Worm (Caenorhabditis elegans) whole organism, young adult: Measurements from ENCODE around the gene fask-1.

Experiments used
- B0336.3 ChIP-seq: fragments of 200-800 bp; sonication (Bioruptor generic); IDR thresholded peaks from 2 replicates; pipeline ENCODE4 v1.3.6; 2022; ENCODE audit warnings: missing genetic modification characterization, missing compliant biosample characterization
- C17E4.6 ChIP-seq: fragments of 200-800 bp; sonication (Bioruptor generic); IDR thresholded peaks from 2 replicates; pipeline ENCODE4 v1.3.6; 2022; ENCODE audit warnings: missing genetic modification reagents, missing genetic modification characterization, missing compliant biosample characterization
- D2030.7 ChIP-seq: fragments of 200-800 bp; sonication (Bioruptor generic); IDR thresholded peaks from 2 replicates; pipeline ENCODE4 v1.3.6; 2022; ENCODE audit warnings: missing genetic modification reagents, missing genetic modification characterization, missing compliant biosample characterization
- F33H1.4 ChIP-seq: fragments of 200-800 bp; sonication (Bioruptor generic); IDR thresholded peaks from 2 replicates; pipeline ENCODE4 v1.3.6; 2022; ENCODE audit warnings: missing genetic modification reagents, missing genetic modification characterization, missing compliant biosample characterization
- F55B11.4 ChIP-seq: sonication (generic microtip); optimal IDR thresholded peaks from 2 replicates; lab custom pipeline; 2016; ENCODE audit warnings: missing compliant biosample characterization, missing genetic modification characterization, borderline replicate concordance; ENCODE audit not compliant: insufficient read depth
- Y53G8AR.9 ChIP-seq: fragments of 200-800 bp; sonication (Bioruptor generic); conservative IDR thresholded peaks from 2 replicates; pipeline ENCODE4 v1.3.6; 2022; ENCODE audit warnings: missing genetic modification reagents, missing genetic modification characterization, missing compliant biosample characterization
- Y56A3A.18 ChIP-seq: fragments of 200-800 bp; sonication (Bioruptor generic); IDR thresholded peaks from 2 replicates; pipeline ENCODE4 v1.3.6; 2022; ENCODE audit warnings: missing genetic modification reagents, missing genetic modification characterization, missing compliant biosample characterization
- Y79H2A.3 ChIP-seq: fragments of 200-800 bp; sonication (Bioruptor generic); conservative IDR thresholded peaks from 2 replicates; pipeline ENCODE4 v1.3.6; 2022; ENCODE audit warnings: missing genetic modification reagents, missing genetic modification characterization, missing compliant biosample characterization
- Y95B8A.8 ChIP-seq: fragments of 200-800 bp; sonication (Bioruptor generic); IDR thresholded peaks from 2 replicates; pipeline ENCODE4 v1.3.6; 2022; ENCODE audit warnings: missing genetic modification reagents, missing genetic modification characterization, missing compliant biosample characterization
- akir-1 ChIP-seq: fragments of 200-800 bp; sonication (Bioruptor generic); optimal IDR thresholded peaks from 2 replicates; lab custom pipeline; 2018; ENCODE audit warnings: mild to moderate bottlenecking, missing genetic modification characterization, moderate library complexity, missing compliant biosample characterization
- attf-3 ChIP-seq: fragments of 200-800 bp; sonication (Bioruptor generic); conservative IDR thresholded peaks from 2 replicates; pipeline ENCODE4 v1.3.6; 2022; ENCODE audit warnings: missing genetic modification reagents, missing genetic modification characterization, missing compliant biosample characterization
- attf-5 ChIP-seq: fragments of 200-800 bp; sonication (Bioruptor generic); optimal IDR thresholded peaks from 2 replicates; lab custom pipeline; 2018; ENCODE audit warnings: mild to moderate bottlenecking, missing genetic modification characterization, missing compliant biosample characterization
- attf-6 ChIP-seq: fragments of 200-800 bp; sonication (Bioruptor generic); IDR thresholded peaks from 2 replicates; pipeline ENCODE4 v1.3.6; 2022; ENCODE audit warnings: missing genetic modification reagents, missing genetic modification characterization, missing compliant biosample characterization
- cebp-1 ChIP-seq, 2 experiments: fragments of 200-800 bp in 1 of 2; sonication (Bioruptor generic) in 1 of 2; sonication (generic microtip) in 1 of 2; IDR thresholded peaks in 1 of 2; optimal IDR thresholded peaks in 1 of 2; 2 replicates each; pipeline versions ENCODE4 v1.3.6 to Lab custom; 2017 to 2022; ENCODE audit warnings: missing compliant biosample characterization in 2 of 2, missing genetic modification characterization in 2 of 2, mild to moderate bottlenecking in 1 of 2, missing genetic modification reagents in 1 of 2, moderate library complexity in 1 of 2
- ceh-100 ChIP-seq: fragments of 200-800 bp; sonication (Bioruptor generic); IDR thresholded peaks from 2 replicates; pipeline ENCODE4 v1.3.6; 2022; ENCODE audit warnings: missing genetic modification reagents, missing genetic modification characterization, missing compliant biosample characterization
- ceh-40 ChIP-seq: fragments of 200-800 bp; sonication (Bioruptor generic); IDR thresholded peaks from 2 replicates; pipeline ENCODE4 v1.3.6; 2022; ENCODE audit warnings: missing genetic modification characterization, missing compliant biosample characterization
- ceh-58 ChIP-seq: fragments of 200-800 bp; sonication (Bioruptor generic); IDR thresholded peaks from 2 replicates; pipeline ENCODE4 v1.3.6; 2022; ENCODE audit warnings: missing genetic modification characterization, missing compliant biosample characterization
- dox-1 ChIP-seq: fragments of 200-800 bp; sonication (Bioruptor generic); IDR thresholded peaks from 2 replicates; pipeline ENCODE4 v1.3.6; 2022; ENCODE audit warnings: missing genetic modification reagents, missing genetic modification characterization, missing compliant biosample characterization
- dpl-1 ChIP-seq: fragments of 150-350 bp; optimal IDR thresholded peaks from 2 replicates; lab custom pipeline; 2014; ENCODE audit warnings: missing biosample characterization, missing genetic modification reagents, missing genetic modification characterization
- efl-1 ChIP-seq: fragments of 150-350 bp; optimal IDR thresholded peaks from 2 replicates; lab custom pipeline; 2014; ENCODE audit warnings: missing biosample characterization, missing genetic modification reagents, missing genetic modification characterization
- ekl-4 ChIP-seq: fragments of 200-800 bp; sonication (Bioruptor generic); IDR thresholded peaks from 2 replicates; pipeline ENCODE4 v1.3.6; 2022; ENCODE audit warnings: missing genetic modification reagents, missing genetic modification characterization, missing compliant biosample characterization
- fkh-3 ChIP-seq: sonication (generic microtip); optimal IDR thresholded peaks from 2 replicates; lab custom pipeline; 2016; ENCODE audit warnings: mild to moderate bottlenecking, missing genetic modification characterization, missing compliant biosample characterization
- gei-17 ChIP-seq: fragments of 200-800 bp; sonication (Bioruptor generic); optimal IDR thresholded peaks from 2 replicates; lab custom pipeline; 2018; ENCODE audit warnings: mild to moderate bottlenecking, missing genetic modification characterization, missing compliant biosample characterization
- him-1 ChIP-seq: sonication (generic microtip); optimal IDR thresholded peaks from 2 replicates; lab custom pipeline; 2016; ENCODE audit warnings: missing genotype, missing genetic modification reagents, missing genetic modification characterization, missing compliant biosample characterization
- hlh-12 ChIP-seq: sonication (generic microtip); optimal IDR thresholded peaks from 2 replicates; lab custom pipeline; 2016; ENCODE audit warnings: missing genetic modification characterization, missing compliant biosample characterization
- hmg-1.2 ChIP-seq: fragments of 200-800 bp; sonication (Bioruptor generic); IDR thresholded peaks from 2 replicates; pipeline ENCODE4 v1.3.6; 2022; ENCODE audit warnings: missing genetic modification reagents, missing genetic modification characterization, missing compliant biosample characterization
- hsf-1 ChIP-seq: fragments of 200-800 bp; sonication (Bioruptor generic); IDR thresholded peaks from 2 replicates; pipeline ENCODE4 v1.3.6; 2022; ENCODE audit warnings: missing genetic modification reagents, missing genetic modification characterization, missing compliant biosample characterization
- let-526 ChIP-seq: fragments of 200-800 bp; sonication (Bioruptor generic); IDR thresholded peaks from 2 replicates; pipeline ENCODE4 v1.3.6; 2022; ENCODE audit warnings: missing genetic modification reagents, missing genetic modification characterization, missing compliant biosample characterization
- lin-26 ChIP-seq: fragments of 200-800 bp; sonication (Bioruptor generic); IDR thresholded peaks from 2 replicates; pipeline ENCODE4 v1.3.6; 2022; ENCODE audit warnings: missing genetic modification reagents, missing genetic modification characterization, missing compliant biosample characterization
- lir-1 ChIP-seq: fragments of 200-800 bp; sonication (Bioruptor generic); conservative IDR thresholded peaks from 2 replicates; pipeline ENCODE4 v1.3.6; 2022; ENCODE audit warnings: missing genetic modification reagents, missing genetic modification characterization, missing compliant biosample characterization
- lsy-27 ChIP-seq: sonication (generic microtip); optimal IDR thresholded peaks from 2 replicates; lab custom pipeline; 2017; ENCODE audit warnings: missing genetic modification characterization, mild to moderate bottlenecking, missing compliant biosample characterization, antibody characterized with exemption, missing genotype, borderline replicate concordance; ENCODE audit not compliant: insufficient read depth
- madf-10 ChIP-seq: sonication (generic microtip); optimal IDR thresholded peaks from 2 replicates; lab custom pipeline; 2016; ENCODE audit warnings: mild to moderate bottlenecking, missing genetic modification characterization, missing compliant biosample characterization
- madf-3 ChIP-seq: fragments of 200-800 bp; sonication (Bioruptor generic); IDR thresholded peaks from 2 replicates; pipeline ENCODE4 v1.3.6; 2022; ENCODE audit warnings: missing genetic modification reagents, missing genetic modification characterization, missing compliant biosample characterization
- madf-6 ChIP-seq: fragments of 200-800 bp; sonication (Bioruptor generic); IDR thresholded peaks from 2 replicates; pipeline ENCODE4 v1.3.6; 2022; ENCODE audit warnings: missing genetic modification reagents, missing genetic modification characterization, missing compliant biosample characterization
- nfya-1 ChIP-seq: sonication (generic microtip); optimal IDR thresholded peaks from 2 replicates; lab custom pipeline; 2017; ENCODE audit warnings: antibody characterized with exemption, missing compliant biosample characterization, missing genetic modification characterization, borderline replicate concordance; ENCODE audit not compliant: insufficient read depth
- rpc-1 ChIP-seq, 2 experiments: fragments of 150-350 bp in 1 of 2; sonication (generic microtip) in 1 of 2; optimal IDR thresholded peaks; 2 replicates each; lab custom pipeline; 2014 to 2018; ENCODE audit warnings: missing biosample characterization in 1 of 2, missing genetic modification characterization in 1 of 2, missing genetic modification reagents in 1 of 2, missing genotype in 1 of 2
- snpc-1.1 ChIP-seq: sonication (generic microtip); optimal IDR thresholded peaks from 2 replicates; lab custom pipeline; 2017; ENCODE audit warnings: missing genetic modification characterization, mild to moderate bottlenecking, missing compliant biosample characterization, antibody characterized with exemption, moderate library complexity, missing genotype, missing genetic modification reagents; ENCODE audit not compliant: insufficient read depth
- sptf-2 ChIP-seq: fragments of 200-800 bp; sonication (Bioruptor generic); optimal IDR thresholded peaks from 2 replicates; lab custom pipeline; 2018; ENCODE audit warnings: mild to moderate bottlenecking, missing genetic modification characterization, missing compliant biosample characterization
- tbp1 ChIP-seq: fragments of 200-800 bp; sonication (Bioruptor generic); optimal IDR thresholded peaks from 2 replicates; lab custom pipeline; 2018; ENCODE audit warnings: mild to moderate bottlenecking, missing genetic modification characterization, missing compliant biosample characterization
- xnd-1 ChIP-seq: sonication (generic microtip); optimal IDR thresholded peaks from 2 replicates; lab custom pipeline; 2016; ENCODE audit warnings: missing genotype, missing genetic modification reagents, missing genetic modification characterization, missing compliant biosample characterization
- zfh-2 ChIP-seq: fragments of 200-800 bp; sonication (Bioruptor generic); conservative IDR thresholded peaks from 2 replicates; pipeline ENCODE4 v1.3.6; 2022; ENCODE audit warnings: missing genetic modification reagents, missing genetic modification characterization, missing compliant biosample characterization
- ztf-22 ChIP-seq: fragments of 200-800 bp; sonication (Bioruptor generic); optimal IDR thresholded peaks from 2 replicates; lab custom pipeline; 2018; ENCODE audit warnings: mild to moderate bottlenecking, missing genetic modification characterization, moderate library complexity, missing compliant biosample characterization
- ztf-25 ChIP-seq: fragments of 200-800 bp; sonication (Bioruptor generic); IDR thresholded peaks from 2 replicates; pipeline ENCODE4 v1.3.6; 2022; ENCODE audit warnings: missing genetic modification reagents, missing genetic modification characterization, missing compliant biosample characterization

fask-1 gene

ce11 chrIV:13093677-13094076, 6.8 kb upstream of the fask-1 start, which contains the start of the genes prcc-1 and C39E9.12 (continued):
- TF ChIP-seq F55B11.4 (tag; lab: Kevin White, UChicago) (no peak), ceh-58 (GFP tag; lab: Robert Waterston, UW) (no peak), attf-5 (GFP tag; lab: Kevin White, UChicago) (peak; percentile 44), hmg-1.2 (GFP tag; lab: Robert Waterston, UW) (peak; percentile 53; the same call in 1 of the 2 replicates), madf-6 (GFP tag; lab: Robert Waterston, UW) (peak; percentile 95), D2030.7 (GFP tag; lab: Robert Waterston, UW) (peak; percentile 89), tbp1 (GFP tag; lab: Kevin White, UChicago) (peak; percentile 47), F33H1.4 (GFP tag; lab: Robert Waterston, UW) (peak; percentile 74), him-1 (tag; lab: Kevin White, UChicago) (peak; percentile 1), dpl-1 (GFP tag; lab: Kevin White, UChicago) (peak; percentile 91), xnd-1 (peak; percentile 80), Y53G8AR.9 (0 out of 2 replicates have a peak, but pooled peaks have one; percentile 13), ztf-22 (GFP tag; lab: Kevin White, UChicago) (no peak), let-526 (GFP tag; lab: Robert Waterston, UW) (no peak), madf-3 (GFP tag; lab: Robert Waterston, UW) (peak; percentile 72)

DNA sequence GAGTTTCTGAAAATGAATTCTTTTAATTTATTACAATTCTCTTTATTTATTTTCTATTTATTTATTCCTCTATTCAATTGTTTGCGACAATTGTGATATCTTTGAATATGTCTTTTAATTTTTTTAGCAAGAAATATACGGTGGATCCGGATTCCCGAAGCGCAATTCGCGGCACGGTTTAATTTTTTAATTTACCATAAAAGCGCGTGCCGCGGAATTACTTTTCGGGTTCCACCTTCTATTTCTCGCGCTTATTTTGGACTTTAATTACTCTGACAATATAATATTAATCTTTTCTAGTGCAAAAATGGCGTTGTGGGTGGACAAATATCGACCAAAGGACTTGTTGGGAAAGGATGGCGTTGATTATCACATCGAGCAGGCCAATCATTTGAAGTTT, 5.1 kb upstream of the fask-1 start, which contains the start of gene rfc-3:
rfc-3 (plus strand) TSS at position 301 of the 400 bp plus-strand sequence.
- peak; percentile 49; the same call in 1 of the 2 replicates for TF ChIP-seq ekl-4 (GFP tag; lab: Robert Waterston, UW)
- TF ChIP-seq akir-1 (GFP tag; lab: Kevin White, UChicago), result no peak
- TF ChIP-seq efl-1 (GFP tag; lab: Kevin White, UChicago), result peak; percentile 49
- TF ChIP-seq F33H1.4 (GFP tag; lab: Robert Waterston, UW), result peak; percentile 8; the same call in 1 of the 2 replicates
- TF ChIP-seq B0336.3 (GFP tag; lab: Robert Waterston, UW), result no peak
- no peak for TF ChIP-seq dox-1 (GFP tag; lab: Robert Waterston, UW)
- TF ChIP-seq attf-6, result no peak
- peak; percentile 32 for TF ChIP-seq madf-6 (GFP tag; lab: Robert Waterston, UW)
- TF ChIP-seq Y79H2A.3 (GFP tag; lab: Robert Waterston, UW), result no peak
- TF ChIP-seq attf-3 (GFP tag; lab: Robert Waterston, UW), result no peak
- TF ChIP-seq ceh-100, result 0 out of 2 replicates have a peak, but pooled peaks have one; percentile 36
- 0 out of 2 replicates have a peak, but pooled peaks have one; percentile 22 for TF ChIP-seq hsf-1
- TF ChIP-seq nfya-1, result no peak
- no peak for TF ChIP-seq Y56A3A.18 (GFP tag; lab: Robert Waterston, UW)
- TF ChIP-seq C17E4.6 (GFP tag; lab: Robert Waterston, UW), result no peak
- TF ChIP-seq ztf-25 (GFP tag; lab: Robert Waterston, UW), result 0 out of 2 replicates have a peak, but pooled peaks have one; percentile 35

DNA sequence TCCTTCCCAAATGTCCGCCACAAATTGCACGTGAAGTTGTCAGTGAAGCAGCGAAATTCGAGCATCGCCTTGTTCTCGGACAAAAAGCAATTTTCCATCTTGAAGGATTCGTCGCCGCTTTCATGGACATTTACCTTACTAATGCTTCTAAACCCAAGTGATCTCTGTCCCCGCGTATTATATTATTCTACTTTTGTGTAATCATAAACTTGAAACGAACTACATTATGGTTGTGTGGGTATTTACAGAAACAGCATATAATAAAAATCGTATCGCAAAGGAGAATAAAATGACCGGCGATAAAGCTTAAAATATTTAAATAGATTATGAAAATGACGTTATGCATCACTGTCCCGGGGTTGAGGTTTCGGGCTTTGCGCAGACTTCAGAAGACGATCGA, 3.7 kb upstream of the fask-1 start:
- TF ChIP-seq hlh-12 (tag; lab: Kevin White, UChicago) (no peak), lsy-27 (no peak), rpc-1 (optimal IDR thresholded peaks at IDR 0.05; lab: Kevin White, UChicago) (no peak), rpc-1 (tag; optimal IDR thresholded peaks at IDR 0.05; lab: Kevin White, UChicago) (no peak), lir-1 (no peak), cebp-1 (GFP tag; IDR thresholded peaks at IDR 0.05; lab: Robert Waterston, UW) (no peak), cebp-1 (tag; optimal IDR thresholded peaks at IDR 0.05; lab: Kevin White, UChicago) (peak; percentile 34), ceh-40 (GFP tag; lab: Robert Waterston, UW) (no peak), fkh-3 (tag; lab: Kevin White, UChicago) (no peak), gei-17 (GFP tag; lab: Kevin White, UChicago) (no peak), attf-6 (no peak), zfh-2 (no peak), him-1 (tag; lab: Kevin White, UChicago) (no peak), lin-26 (GFP tag; lab: Robert Waterston, UW) (peak; percentile 68; the same call in 1 of the 2 replicates), Y95B8A.8 (GFP tag; lab: Robert Waterston, UW) (0 out of 2 replicates have a peak, but pooled peaks have one; percentile 13), sptf-2 (GFP tag; lab: Kevin White, UChicago) (no peak), snpc-1.1 (tag; lab: Kevin White, UChicago) (no peak), madf-10 (tag; lab: Kevin White, UChicago) (no peak), ztf-25 (GFP tag; lab: Robert Waterston, UW) (no peak), attf-5 (GFP tag; lab: Kevin White, UChicago) (peak; percentile 35), B0336.3 (GFP tag; lab: Robert Waterston, UW) (peak; percentile 63)
